Worm (Caenorhabditis elegans): ENCODE results near the gene snrp-200.

DNA sequence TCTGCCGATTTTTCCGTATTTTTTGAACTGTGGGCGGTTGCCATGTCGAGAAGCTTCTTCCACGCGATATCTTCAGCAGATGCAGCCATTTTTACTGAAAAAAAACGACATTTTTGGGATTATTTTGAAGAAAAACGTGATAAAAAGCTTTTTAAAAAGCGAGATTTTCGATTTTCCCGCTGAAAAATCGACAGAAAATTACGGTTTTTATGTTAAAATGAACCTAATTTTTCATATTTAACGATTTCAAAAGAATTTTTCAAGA lies 59.1 kb downstream of the snrp-200 start, which contains the start of gene Y38E10A.22:
- TF ChIP-seq him-1 (tag; optimal IDR thresholded peaks at IDR 0.05) = no peak
- TF ChIP-seq dao-5 (tag; optimal IDR thresholded peaks at IDR 0.05) = no peak
- TF ChIP-seq W03F9.2 (tag; optimal IDR thresholded peaks at IDR 0.05) = no peak

Measured in whole organism, L4/young adult.